Worm (Caenorhabditis elegans): ENCODE results near the gene Y32H12A.6.

Gene Y32H12A.6

ce11 chrIII:5346017-5346416 lies 36.0 kb downstream of the Y32H12A.6 start, which contains the start of gene glrx-21:
glrx-21 (minus strand) TSS chrIII:5346117.
- TF ChIP-seq elt-2 (tag; optimal IDR thresholded peaks at IDR 0.05), result no peak
- TF ChIP-seq ZK546.5 (tag; optimal IDR thresholded peaks at IDR 0.05), result no peak
- TF ChIP-seq nhr-67 (tag; optimal IDR thresholded peaks at IDR 0.05), result no peak
- TF ChIP-seq hmg-11 (tag; optimal IDR thresholded peaks at IDR 0.05), result no peak
- TF ChIP-seq lin-39 (tag; optimal IDR thresholded peaks at IDR 0.05), result no peak
- TF ChIP-seq nhr-77 (tag; optimal IDR thresholded peaks at IDR 0.05), result no peak
- no peak for TF ChIP-seq jun-1 (tag; optimal IDR thresholded peaks at IDR 0.05)
- no peak for TF ChIP-seq nhr-76 (tag; optimal IDR thresholded peaks at IDR 0.05)
- no peak for TF ChIP-seq nhr-237 (tag; optimal IDR thresholded peaks at IDR 0.05)
- TF ChIP-seq tbx-2 (tag; optimal IDR thresholded peaks at IDR 0.05), result no peak
- no peak for TF ChIP-seq fos-1 (tag; optimal IDR thresholded peaks at IDR 0.05)
- TF ChIP-seq nhr-11 (tag; optimal IDR thresholded peaks at IDR 0.05), result no peak
- no peak for TF ChIP-seq egl-27 (tag; optimal IDR thresholded peaks at IDR 0.05)
- no peak for TF ChIP-seq elt-3 (tag; optimal IDR thresholded peaks at IDR 0.05)
- no peak for TF ChIP-seq ztf-4 (tag; optimal IDR thresholded peaks at IDR 0.05)
- no peak for TF ChIP-seq lin-15B (tag; optimal IDR thresholded peaks at IDR 0.05)
- TF ChIP-seq ceh-16 (tag; optimal IDR thresholded peaks at IDR 0.05), result no peak

- TF ChIP-seq egl-27 (tag; optimal IDR thresholded peaks at IDR 0.05), result no peak
Measured at ce11 chrIII:5344561-5344960, 37.4 kb downstream of the Y32H12A.6 start.

- TF ChIP-seq fkh-10 (GFP tag; optimal IDR thresholded peaks at IDR 0.05) (no peak), pqm-1 (tag; optimal IDR thresholded peaks at IDR 0.05) (no peak), nhr-77 (tag; optimal IDR thresholded peaks at IDR 0.05) (no peak), nhr-25 (tag; optimal IDR thresholded peaks at IDR 0.05) (no peak), lsy-12 (tag; optimal IDR thresholded peaks at IDR 0.05) (no peak), nfya-1 (tag; optimal IDR thresholded peaks at IDR 0.05; ENCODE audit: insufficient read depth) (no peak), elt-3 (tag; optimal IDR thresholded peaks at IDR 0.05) (no peak), mml-1 (tag; optimal IDR thresholded peaks at IDR 0.05) (no peak), nhr-43 (tag; optimal IDR thresholded peaks at IDR 0.05; ENCODE audit: poor library complexity, severe bottlenecking) (no peak), lin-15B (tag; optimal IDR thresholded peaks at IDR 0.05) (no peak), zag-1 (tag; optimal IDR thresholded peaks at IDR 0.05) (no peak), nhr-67 (tag; optimal IDR thresholded peaks at IDR 0.05) (no peak), ZK546.5 (tag; optimal IDR thresholded peaks at IDR 0.05) (no peak), nhr-23 (tag; optimal IDR thresholded peaks at IDR 0.05) (no peak), jun-1 (tag; optimal IDR thresholded peaks at IDR 0.05) (no peak), snpc-4 (tag; optimal IDR thresholded peaks at IDR 0.05) (no peak), nhr-12 (tag; optimal IDR thresholded peaks at IDR 0.05) (no peak), tbx-2 (tag; optimal IDR thresholded peaks at IDR 0.05) (no peak), ceh-82 (tag; optimal IDR thresholded peaks at IDR 0.05) (no peak)
Measured at ce11 chrIII:5343555-5343954, 38.4 kb downstream of the Y32H12A.6 start.

- TF ChIP-seq nhr-28 (tag; optimal IDR thresholded peaks at IDR 0.05) (no peak), fos-1 (tag; optimal IDR thresholded peaks at IDR 0.05) (no peak), lin-15B (tag; optimal IDR thresholded peaks at IDR 0.05) (no peak), egl-27 (tag; optimal IDR thresholded peaks at IDR 0.05) (no peak), nhr-77 (tag; optimal IDR thresholded peaks at IDR 0.05) (no peak), ceh-82 (tag; optimal IDR thresholded peaks at IDR 0.05) (no peak), ztf-11 (tag; optimal IDR thresholded peaks at IDR 0.05) (no peak), ceh-28 (tag; optimal IDR thresholded peaks at IDR 0.05) (no peak), nhr-11 (tag; optimal IDR thresholded peaks at IDR 0.05) (no peak), ceh-9 (tag; optimal IDR thresholded peaks at IDR 0.05) (no peak), pqm-1 (tag; optimal IDR thresholded peaks at IDR 0.05) (no peak), fkh-2 (tag; optimal IDR thresholded peaks at IDR 0.05) (no peak), nhr-23 (tag; optimal IDR thresholded peaks at IDR 0.05) (no peak), skn-1 (tag; optimal IDR thresholded peaks at IDR 0.05) (no peak)
Measured at ce11 chrIII:5341382-5341781, 40.6 kb downstream of the Y32H12A.6 start, which contains the start of gene ZK121.2. ZK121.2 (plus strand) TSS chrIII:5341682.

- no peak for TF ChIP-seq egl-27 (tag; optimal IDR thresholded peaks at IDR 0.05)
- TF ChIP-seq ama-1 (optimal IDR thresholded peaks at IDR 0.05), result no peak
- no peak for TF ChIP-seq nhr-11 (tag; optimal IDR thresholded peaks at IDR 0.05)
- TF ChIP-seq unc-39 (tag; optimal IDR thresholded peaks at IDR 0.05), result no peak
Measured at ce11 chrIII:5340530-5340929, 41.4 kb downstream of the Y32H12A.6 start.

Data from whole organism, L3 larva.